Worm (Caenorhabditis elegans) whole organism, L1 larva: ENCODE results near the gene D1046.4.

Source experiments
- blmp-1 ChIP-seq: fragments of 150-350 bp; optimal IDR thresholded peaks from 2 replicates; lab custom pipeline; 2014; ENCODE audit warnings: missing biosample characterization, missing genetic modification characterization
- ces-1 ChIP-seq: fragments of 150-350 bp; optimal IDR thresholded peaks from 2 replicates; lab custom pipeline; 2014; ENCODE audit warnings: missing biosample characterization, missing genetic modification reagents, missing genetic modification characterization
- dpl-1 ChIP-seq, 3 experiments: fragments of 150-350 bp in 2 of 3; sonication (generic microtip) in 1 of 3; optimal IDR thresholded peaks; 2 replicates each; lab custom pipeline; 2014 to 2017; ENCODE audit warnings: missing biosample characterization in 3 of 3, missing genetic modification characterization in 3 of 3, missing genetic modification reagents in 3 of 3
- nhr-237 ChIP-seq: fragments of 150-350 bp; optimal IDR thresholded peaks from 2 replicates; lab custom pipeline; 2014; ENCODE audit warnings: missing biosample characterization, missing genetic modification characterization
- pax-3 ChIP-seq: fragments of 200-800 bp; sonication (Bioruptor generic); optimal IDR thresholded peaks from 2 replicates; lab custom pipeline; 2018; ENCODE audit warnings: mild to moderate bottlenecking, missing genetic modification characterization, moderate library complexity, missing compliant biosample characterization
- skn-1 ChIP-seq: fragments of 150-350 bp; optimal IDR thresholded peaks from 2 replicates; lab custom pipeline; 2014; ENCODE audit warnings: missing biosample characterization, missing genetic modification characterization
- snpc-4 ChIP-seq: fragments of 150-350 bp; optimal IDR thresholded peaks from 2 replicates; lab custom pipeline; 2014; ENCODE audit warnings: missing biosample characterization, missing genetic modification characterization
- sup-37 ChIP-seq: fragments of 200-800 bp; sonication (Bioruptor generic); optimal IDR thresholded peaks from 2 replicates; lab custom pipeline; 2018; ENCODE audit warnings: mild to moderate bottlenecking, missing genetic modification characterization, missing compliant biosample characterization

ce11 chrIV:8926511-8926910, 7.2 kb upstream of the D1046.4 start:
- TF ChIP-seq ces-1 (GFP tag; lab: Kevin White, UChicago): no peak
- TF ChIP-seq blmp-1 (tag; lab: Kevin White, UChicago): no peak
- no peak for TF ChIP-seq pax-3 (tag; lab: Kevin White, UChicago)
- TF ChIP-seq sup-37 (GFP tag; lab: Kevin White, UChicago): no peak
- no peak for TF ChIP-seq nhr-237 (tag; lab: Kevin White, UChicago)
- no peak for TF ChIP-seq snpc-4 (tag; lab: Kevin White, UChicago)
- TF ChIP-seq skn-1 (tag; lab: Kevin White, UChicago): no peak
- TF ChIP-seq dpl-1 (GFP tag; optimal IDR thresholded peaks at IDR 0.05; lab: Kevin White, UChicago): no peak
